Fruit fly (Drosophila melanogaster): ENCODE data around the gene CG32262.

Gene CG32262

DNA sequence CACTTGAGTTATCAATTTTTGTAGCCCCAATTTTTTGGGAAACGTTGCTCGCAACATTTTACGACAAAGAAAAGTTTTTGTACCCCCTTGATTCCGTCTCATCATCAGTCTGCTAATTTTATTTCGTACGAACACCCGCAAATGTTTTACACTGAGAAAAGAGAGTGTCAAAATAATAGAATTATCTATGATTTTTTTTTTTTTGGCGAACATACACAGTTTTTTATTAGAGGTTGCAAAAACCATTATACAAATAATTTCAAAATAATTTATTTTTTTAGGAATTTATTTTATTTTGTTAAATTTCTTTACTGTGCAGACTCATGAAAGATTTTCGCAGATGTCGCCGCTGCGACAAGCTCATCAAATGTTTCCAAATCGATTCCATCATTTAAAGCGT is 11.5 kb downstream of the CG32262 start:
- TF ChIP-seq Hr39 (GFP tag; optimal IDR thresholded peaks at IDR 0.05) (no peak), CG3032 (tag; optimal IDR thresholded peaks at IDR 0.05) (no peak), eg (GFP tag; IDR thresholded peaks at IDR 0.05) (no peak), cyc (GFP tag; optimal IDR thresholded peaks at IDR 0.05) (no peak), Eip93F (GFP tag; optimal IDR thresholded peaks at IDR 0.05) (no peak), OdsH (GFP tag; optimal IDR thresholded peaks at IDR 0.05) (no peak), CG8119 (GFP tag; IDR thresholded peaks at IDR 0.05) (0 out of 3 replicates have a peak, but pooled peaks have one; percentile 35), Sox14 (GFP tag; optimal IDR thresholded peaks at IDR 0.05) (no peak), acj6 (GFP tag; optimal IDR thresholded peaks at IDR 0.05) (no peak), achi (GFP tag; optimal IDR thresholded peaks at IDR 0.05) (no peak), salr (GFP tag; optimal IDR thresholded peaks at IDR 0.05) (no peak), CG10669 (GFP tag; optimal IDR thresholded peaks at IDR 0.05) (no peak), esn (GFP tag; optimal IDR thresholded peaks at IDR 0.05) (no peak), Hr4 (GFP tag; optimal IDR thresholded peaks at IDR 0.05) (no peak), Eip75B (GFP tag; optimal IDR thresholded peaks at IDR 0.05) (no peak), Met (GFP tag; optimal IDR thresholded peaks at IDR 0.05) (no peak), dsx (GFP tag; optimal IDR thresholded peaks at IDR 0.05; ENCODE audit: poor library complexity, severe bottlenecking) (no peak), Eip78C (GFP tag) (peak; percentile 59), fd85E (GFP tag; optimal IDR thresholded peaks at IDR 0.05) (no peak), dac (GFP tag; optimal IDR thresholded peaks at IDR 0.05) (no peak), net (GFP tag; optimal IDR thresholded peaks at IDR 0.05) (no peak), CG15336 (GFP tag; IDR thresholded peaks at IDR 0.05) (0 out of 2 replicates have a peak, but pooled peaks have one; percentile 27), Ets96B (tag; optimal IDR thresholded peaks at IDR 0.05) (no peak), CG3919 (GFP tag; optimal IDR thresholded peaks at IDR 0.05) (no peak), CG6163 (GFP tag; IDR thresholded peaks at IDR 0.05) (no peak)

- no peak for TF ChIP-seq Hr39 (GFP tag; optimal IDR thresholded peaks at IDR 0.05)
- TF ChIP-seq CG6163 (GFP tag; IDR thresholded peaks at IDR 0.05) = peak; percentile 25; the same call in 1 of the 3 replicates
- TF ChIP-seq CG32006 (GFP tag; optimal IDR thresholded peaks at IDR 0.05) = peak; percentile 4
These were observed 12.3 kb downstream of the CG32262 start for dm6 chr3L:3797681-3798080.

DNA sequence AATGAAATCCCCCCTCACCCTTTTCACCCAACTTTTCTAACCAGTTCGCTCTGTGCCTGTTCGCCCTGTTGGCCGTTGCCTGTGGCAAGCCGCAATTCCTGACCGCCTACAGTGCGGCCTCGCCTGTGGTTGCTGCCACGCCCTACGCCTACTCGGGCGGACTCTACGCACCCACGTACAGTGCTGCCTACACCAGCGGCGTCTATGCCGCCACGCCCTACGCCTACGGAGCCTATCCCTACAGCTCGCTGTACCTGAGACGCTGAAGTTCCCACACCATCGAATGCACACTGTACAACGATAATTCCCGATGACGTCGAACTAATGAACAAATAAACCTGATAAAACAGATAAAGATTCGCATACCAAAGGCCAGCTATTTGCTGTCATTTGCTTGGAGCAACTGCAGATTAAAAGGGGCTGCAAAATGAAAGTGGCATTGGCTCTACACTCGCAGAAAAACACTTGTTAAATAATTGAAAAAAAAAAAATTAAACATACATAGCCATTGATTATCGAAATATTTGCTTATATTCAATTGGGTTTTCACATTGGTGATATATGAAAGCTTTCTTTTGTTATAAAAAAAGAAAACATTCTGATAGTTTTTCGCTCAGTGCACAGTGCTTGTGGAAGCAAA is 18.8 kb downstream of the CG32262 start:
- TF ChIP-seq CG8632 (GFP tag; optimal IDR thresholded peaks at IDR 0.05) = no peak
- peak; percentile 75 for TF ChIP-seq Eip78C (GFP tag)
- peak; percentile 16 for TF ChIP-seq CG11902 (GFP tag; optimal IDR thresholded peaks at IDR 0.05)
- peak; percentile 18 for TF ChIP-seq CG7368 (GFP tag; optimal IDR thresholded peaks at IDR 0.05)
- TF ChIP-seq Sox15 (GFP tag; optimal IDR thresholded peaks at IDR 0.05) = no peak
- TF ChIP-seq CG6276 (GFP tag; optimal IDR thresholded peaks at IDR 0.05) = peak; percentile 53
- peak; percentile 11 for TF ChIP-seq Ets96B (tag; optimal IDR thresholded peaks at IDR 0.05)
- TF ChIP-seq CG6163 (GFP tag; IDR thresholded peaks at IDR 0.05) = peak; percentile 14; the same call in 1 of the 3 replicates
- no peak for TF ChIP-seq dac (GFP tag; optimal IDR thresholded peaks at IDR 0.05)
- TF ChIP-seq CG6808 (GFP tag; optimal IDR thresholded peaks at IDR 0.05) = no peak
- no peak for TF ChIP-seq fd85E (GFP tag; optimal IDR thresholded peaks at IDR 0.05)
- TF ChIP-seq Eip75B (GFP tag; optimal IDR thresholded peaks at IDR 0.05) = peak; percentile 20
- peak; percentile 7 for TF ChIP-seq acj6 (GFP tag; optimal IDR thresholded peaks at IDR 0.05)
- TF ChIP-seq CG11762 (GFP tag; optimal IDR thresholded peaks at IDR 0.05; ENCODE audit: insufficient read depth) = no peak
- peak in 1 of 2 experiments; percentile 33 for TF ChIP-seq salr (GFP tag; optimal IDR thresholded peaks at IDR 0.05)
- peak; percentile 11 for TF ChIP-seq OdsH (GFP tag; optimal IDR thresholded peaks at IDR 0.05)
- no peak for TF ChIP-seq fd59A (GFP tag; optimal IDR thresholded peaks at IDR 0.05)
- TF ChIP-seq Gug (GFP tag; IDR thresholded peaks at IDR 0.05) = peak; percentile 8; the same call in 1 of the 2 replicates
- no peak for TF ChIP-seq Blimp-1 (GFP tag; optimal IDR thresholded peaks at IDR 0.05)
- TF ChIP-seq topi (GFP tag; optimal IDR thresholded peaks at IDR 0.05) = peak; percentile 22
- no peak for TF ChIP-seq CG34406 (GFP tag; optimal IDR thresholded peaks at IDR 0.05)
- peak; percentile 38 for TF ChIP-seq Hr4 (GFP tag; optimal IDR thresholded peaks at IDR 0.05)
- peak; percentile 41; the same call in 1 of the 2 replicates for TF ChIP-seq CG15336 (GFP tag; IDR thresholded peaks at IDR 0.05)
- TF ChIP-seq pdm3 (GFP tag; optimal IDR thresholded peaks at IDR 0.05) = peak; percentile 20
- TF ChIP-seq CG32006 (GFP tag; optimal IDR thresholded peaks at IDR 0.05) = peak; percentile 58
- peak; percentile 55; the same call in 2 of the 3 replicates for TF ChIP-seq eg (GFP tag; IDR thresholded peaks at IDR 0.05)
- peak; percentile 10 for TF ChIP-seq cyc (GFP tag; optimal IDR thresholded peaks at IDR 0.05)
- no peak for TF ChIP-seq CG10669 (GFP tag; optimal IDR thresholded peaks at IDR 0.05)
- peak; percentile 32 for TF ChIP-seq esn (GFP tag; optimal IDR thresholded peaks at IDR 0.05)
- TF ChIP-seq Hr39 (GFP tag; optimal IDR thresholded peaks at IDR 0.05) = peak; percentile 12
- no peak for TF ChIP-seq vri (GFP tag; optimal IDR thresholded peaks at IDR 0.05)
- no peak for TF ChIP-seq fkh (GFP tag; optimal IDR thresholded peaks at IDR 0.05)
- TF ChIP-seq CG9139 (GFP tag; optimal IDR thresholded peaks at IDR 0.05) = no peak
- peak; percentile 47 for TF ChIP-seq achi (GFP tag; optimal IDR thresholded peaks at IDR 0.05)
- TF ChIP-seq svp (GFP tag) = peak; percentile 28
- peak; percentile 1 for TF ChIP-seq spab (GFP tag; optimal IDR thresholded peaks at IDR 0.05)

Data from whole organism, prepupa.